Worm (Caenorhabditis elegans): ENCODE measurements around the gene cwp-4.

DNA sequence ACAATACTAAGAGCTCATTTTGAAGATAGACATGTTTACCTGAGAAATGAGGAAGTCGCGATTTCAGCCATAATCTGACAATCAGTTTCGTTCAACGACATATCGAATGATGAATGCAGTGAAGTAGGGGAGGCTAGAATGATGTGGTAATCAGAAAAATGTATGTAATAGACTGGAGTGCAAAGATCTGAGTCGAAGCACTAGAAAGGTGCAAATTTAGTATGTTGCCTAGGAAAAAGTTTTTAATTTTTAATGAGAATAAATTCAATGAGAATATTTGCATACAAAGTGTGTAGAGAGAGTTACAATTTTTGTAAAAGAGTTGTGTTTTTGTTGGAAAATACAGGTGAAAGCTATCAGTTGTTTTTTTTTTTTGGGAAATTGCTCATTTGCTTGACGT lies 51.5 kb downstream of the cwp-4 start, which contains the start of gene srab-2:
- no peak for TF ChIP-seq unc-55 (GFP tag; optimal IDR thresholded peaks at IDR 0.05)
- TF ChIP-seq unc-62 (GFP tag; optimal IDR thresholded peaks at IDR 0.05) = no peak
- no peak for TF ChIP-seq elt-3 (tag; optimal IDR thresholded peaks at IDR 0.05)
